Worm (Caenorhabditis elegans): Measurements from ENCODE around the gene C09B9.2.
"Not testable (repeated sequence)": the region's sequence is repeated elsewhere in the genome, so short reads cannot be mapped to it uniquely, and the experiment has no call there.

The C09B9.2 gene

DNA sequence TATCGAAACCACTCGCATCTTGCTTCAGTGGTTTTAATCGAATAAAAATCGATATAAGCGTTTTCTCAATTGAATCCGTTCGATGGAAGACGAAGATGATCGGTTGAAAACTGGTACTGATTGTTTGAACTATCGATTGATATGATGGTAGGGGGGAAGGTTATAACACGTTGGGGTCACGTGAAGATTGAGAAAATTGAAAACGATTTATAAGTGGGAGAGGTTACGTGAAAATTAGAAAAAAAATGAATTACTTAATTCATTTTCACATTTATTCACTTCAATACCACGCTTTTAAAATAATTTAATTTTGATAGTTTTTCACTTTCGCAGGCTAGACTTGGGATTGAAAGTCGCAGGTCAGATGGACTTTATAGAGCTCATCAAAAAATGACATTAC is 31.9 kb downstream of the C09B9.2 start, which contains the start of gene C09B9.7:
TSS of gene C09B9.7 (minus strand) at position 101 of the 400 bp plus-strand sequence.
- TF ChIP-seq nhr-28 (tag; optimal IDR thresholded peaks at IDR 0.05) (no peak), ama-1 (optimal IDR thresholded peaks at IDR 0.05) (no peak), sox-4 (tag; optimal IDR thresholded peaks at IDR 0.05) (no peak), lir-3 (tag; optimal IDR thresholded peaks at IDR 0.05; ENCODE audit: poor library complexity) (no peak), lin-13 (GFP tag; optimal IDR thresholded peaks at IDR 0.05) (no peak), sptf-1 (tag; optimal IDR thresholded peaks at IDR 0.05) (no peak), hlh-17 (GFP tag; optimal IDR thresholded peaks at IDR 0.05; ENCODE audit: borderline replicate concordance) (no peak), unc-62 (GFP tag; optimal IDR thresholded peaks at IDR 0.05) (no peak), fos-1 (tag; optimal IDR thresholded peaks at IDR 0.05) (no peak), ztf-11 (tag; optimal IDR thresholded peaks at IDR 0.05) (no peak), efl-1 (optimal IDR thresholded peaks at IDR 0.05) (no peak), efl-1 (GFP tag; optimal IDR thresholded peaks at IDR 0.05 in 1 of 2) (no peak), Y116A8C.19 (tag; optimal IDR thresholded peaks at IDR 0.05; ENCODE audit: borderline replicate concordance) (no peak), isw-1 (GFP tag; IDR thresholded peaks at IDR 0.05) (no peak), ceh-88 (GFP tag; IDR thresholded peaks at IDR 0.05) (no peak), nhr-71 (tag; optimal IDR thresholded peaks at IDR 0.05) (no peak), fkh-4 (tag; optimal IDR thresholded peaks at IDR 0.05; ENCODE audit: borderline replicate concordance) (no peak), nhr-12 (tag; optimal IDR thresholded peaks at IDR 0.05) (no peak), irx-1 (tag; optimal IDR thresholded peaks at IDR 0.05) (no peak)

ce11 chrIV:5062278-5062677 is 33.2 kb downstream of the C09B9.2 start, which contains the start of gene msp-57:
TSS of gene msp-57 (plus strand) at chrIV:5062578.
- TF ChIP-seq C04F5.9 (tag; optimal IDR thresholded peaks at IDR 0.05); lin-14 (GFP tag; optimal IDR thresholded peaks at IDR 0.05); fkh-10 (GFP tag; optimal IDR thresholded peaks at IDR 0.05): not testable (repeated sequence)

DNA sequence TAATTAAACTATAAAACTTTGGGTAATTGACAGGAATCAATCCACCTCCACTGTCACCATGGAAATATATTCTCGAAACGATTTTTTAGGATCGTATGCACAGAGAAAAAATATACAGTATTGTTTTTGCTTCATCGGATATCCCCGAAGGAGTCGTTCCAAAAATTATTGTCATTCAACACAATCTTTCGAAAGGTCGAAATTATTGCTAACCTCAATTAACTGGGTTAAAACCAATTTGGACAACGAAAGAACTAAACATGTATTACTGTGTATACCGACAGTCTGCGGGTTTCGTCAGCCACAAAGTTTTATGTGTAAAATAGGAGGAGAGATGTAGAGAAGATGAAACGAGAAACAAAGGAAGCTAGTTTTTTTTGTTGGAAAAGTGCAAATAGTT is 34.2 kb downstream of the C09B9.2 start:
- TF ChIP-seq dpl-1 (GFP tag; optimal IDR thresholded peaks at IDR 0.05) (no peak), lin-14 (GFP tag; optimal IDR thresholded peaks at IDR 0.05) (peak; percentile 64), mdl-1 (tag; optimal IDR thresholded peaks at IDR 0.05) (no peak), Y116A8C.19 (tag; optimal IDR thresholded peaks at IDR 0.05; ENCODE audit: borderline replicate concordance) (no peak), nhr-84 (tag; optimal IDR thresholded peaks at IDR 0.05) (no peak), nhr-12 (tag; optimal IDR thresholded peaks at IDR 0.05) (no peak), ceh-88 (GFP tag; IDR thresholded peaks at IDR 0.05) (no peak), nhr-71 (tag; optimal IDR thresholded peaks at IDR 0.05) (peak; percentile 43), lsy-2 (tag; optimal IDR thresholded peaks at IDR 0.05) (no peak), nhr-90 (tag; optimal IDR thresholded peaks at IDR 0.05; ENCODE audit: poor library complexity) (peak; percentile 70), dsc-1 (tag; optimal IDR thresholded peaks at IDR 0.05) (no peak), egl-13 (tag; optimal IDR thresholded peaks at IDR 0.05) (no peak), jun-1 (tag; optimal IDR thresholded peaks at IDR 0.05) (no peak), unc-30 (tag; optimal IDR thresholded peaks at IDR 0.05) (no peak), hpl-2 (GFP tag; optimal IDR thresholded peaks at IDR 0.05) (no peak), lir-3 (tag; optimal IDR thresholded peaks at IDR 0.05; ENCODE audit: poor library complexity) (no peak), lin-13 (GFP tag; optimal IDR thresholded peaks at IDR 0.05) (no peak), C34B4.2 (tag; optimal IDR thresholded peaks at IDR 0.05) (no peak), grh-1 (GFP tag; IDR thresholded peaks at IDR 0.05) (0 out of 2 replicates have a peak, but pooled peaks have one; percentile 34), nhr-19 (GFP tag; conservative IDR thresholded peaks at IDR 0.05) (peak; percentile 66), ztf-11 (tag; optimal IDR thresholded peaks at IDR 0.05) (no peak), zip-4 (GFP tag; optimal IDR thresholded peaks at IDR 0.05) (no peak), ceh-8 (GFP tag; optimal IDR thresholded peaks at IDR 0.05) (no peak), lin-39 (tag; optimal IDR thresholded peaks at IDR 0.05) (no peak), efl-1 (optimal IDR thresholded peaks at IDR 0.05) (peak in 1 of 2 experiments; percentile 12), efl-1 (GFP tag; optimal IDR thresholded peaks at IDR 0.05 in 1 of 2) (no peak), xbp-1 (tag; optimal IDR thresholded peaks at IDR 0.05) (peak; percentile 5), nhr-47 (tag; optimal IDR thresholded peaks at IDR 0.05) (peak; percentile 52), C16A3.4 (tag; optimal IDR thresholded peaks at IDR 0.05) (no peak), ztf-4 (tag; optimal IDR thresholded peaks at IDR 0.05) (no peak), snpc-4 (tag; optimal IDR thresholded peaks at IDR 0.05) (peak; percentile 96), hlh-17 (GFP tag; optimal IDR thresholded peaks at IDR 0.05; ENCODE audit: borderline replicate concordance) (no peak), nhr-85 (tag) (peak; percentile 75), pax-3 (tag; optimal IDR thresholded peaks at IDR 0.05) (no peak), nhr-20 (tag; optimal IDR thresholded peaks at IDR 0.05) (peak; percentile 60), sptf-1 (tag; optimal IDR thresholded peaks at IDR 0.05) (no peak), tbx-2 (tag; optimal IDR thresholded peaks at IDR 0.05) (no peak), alr-1 (tag; optimal IDR thresholded peaks at IDR 0.05; ENCODE audit: borderline replicate concordance) (no peak)

Data from whole organism, L1 larva.